Fruit fly (Drosophila melanogaster) whole organism, wandering third instar larva: ENCODE results near the gene CG6403.
A peak's percentile ranks its signal among the peaks of the same experiment; 100 is the strongest.

ENCODE experiments used
- Abd-B ChIP-seq: fragments of >200 bp; optimal IDR thresholded peaks from 2 replicates; lab custom pipeline; 2017; ENCODE audit warnings: missing biosample characterization, missing genetic modification characterization
- CG9705 ChIP-seq: fragments of 200-800 bp; sonication (Bioruptor generic); optimal IDR thresholded peaks from 2 replicates; lab custom pipeline; 2018; ENCODE audit warnings: missing biosample characterization, mild to moderate bottlenecking, missing genetic modification characterization
- CrebA ChIP-seq: fragments of 200-800 bp; sonication (Bioruptor generic); optimal IDR thresholded peaks from 2 replicates; lab custom pipeline; 2016; ENCODE audit warnings: missing biosample characterization, mild to moderate bottlenecking, missing genetic modification characterization, borderline replicate concordance
- Dfd ChIP-seq: fragments of >200 bp; optimal IDR thresholded peaks from 2 replicates; lab custom pipeline; 2017; ENCODE audit warnings: missing biosample characterization, missing genetic modification characterization
- GATAd ChIP-seq: sonication (Bioruptor generic); optimal IDR thresholded peaks from 2 replicates; lab custom pipeline; 2016; ENCODE audit warnings: missing biosample characterization, missing genetic modification characterization
- HLH106 ChIP-seq: fragments of 200-800 bp; optimal IDR thresholded peaks from 3 replicates; lab custom pipeline; 2019; ENCODE audit warnings: missing biosample characterization, mild to moderate bottlenecking, missing genetic modification characterization, moderate library complexity
- Hnf4 ChIP-seq: fragments of 200-800 bp; sonication (Bioruptor generic); optimal IDR thresholded peaks from 2 replicates; lab custom pipeline; 2016; ENCODE audit warnings: missing biosample characterization, mild to moderate bottlenecking, missing genetic modification characterization
- Hr78 ChIP-seq: fragments of >200 bp; optimal IDR thresholded peaks from 2 replicates; lab custom pipeline; 2017; ENCODE audit warnings: missing biosample characterization, missing genetic modification characterization
- Hr83 ChIP-seq: fragments of 200-300 bp; sonication (Bioruptor generic); optimal IDR thresholded peaks from 2 replicates; lab custom pipeline; 2016; ENCODE audit warnings: missing biosample characterization, mild to moderate bottlenecking, missing genetic modification characterization, moderate library complexity; ENCODE audit not compliant: poor library complexity, severe bottlenecking
- Mio ChIP-seq: sonication (Bioruptor generic); optimal IDR thresholded peaks from 2 replicates; lab custom pipeline; 2016; ENCODE audit warnings: missing biosample characterization, missing genetic modification characterization
- N ChIP-seq: fragments of >200 bp; optimal IDR thresholded peaks from 2 replicates; lab custom pipeline; 2018; ENCODE audit warnings: missing biosample characterization, missing external identifiers, missing genetic modification characterization
- OdsH ChIP-seq: fragments of 200-800 bp; sonication (Bioruptor generic); optimal IDR thresholded peaks from 2 replicates; lab custom pipeline; 2016; ENCODE audit warnings: missing biosample characterization, mild to moderate bottlenecking, missing genetic modification characterization
- Sp1 ChIP-seq: fragments of 200-800 bp; sonication (Bioruptor generic); optimal IDR thresholded peaks from 3 replicates; lab custom pipeline; 2019; ENCODE audit warnings: missing biosample characterization, mild to moderate bottlenecking, missing genetic modification characterization, moderate library complexity
- Vsx2 ChIP-seq: fragments of 200-300, 225-300 bp; sonication (Bioruptor generic); optimal IDR thresholded peaks from 2 replicates; lab custom pipeline; 2018; ENCODE audit warnings: missing biosample characterization, missing genetic modification characterization; ENCODE audit not compliant: partially characterized antibody
- br ChIP-seq: fragments of 200-800 bp; sonication (Bioruptor generic); optimal IDR thresholded peaks from 2 replicates; lab custom pipeline; 2016; ENCODE audit warnings: missing biosample characterization, missing genetic modification characterization
- brk ChIP-seq: fragments of 200-800 bp; sonication (Bioruptor generic); optimal IDR thresholded peaks from 2 replicates; lab custom pipeline; 2016; ENCODE audit warnings: missing biosample characterization, mild to moderate bottlenecking, missing genetic modification characterization
- dl ChIP-seq, 2 experiments: fragments of 175-275, 200-275 bp in 1 of 2; fragments of 200-275 bp in 1 of 2; sonication (Bioruptor generic); optimal IDR thresholded peaks; lab custom pipeline; 2018; ENCODE audit warnings: mild to moderate bottlenecking in 2 of 2, missing biosample characterization in 2 of 2, missing genetic modification characterization in 2 of 2, moderate library complexity in 2 of 2; ENCODE audit not compliant: partially characterized antibody in 2 of 2, insufficient read depth in 1 of 2
- dmrt93B ChIP-seq: fragments of 200-800 bp; sonication (Bioruptor generic); optimal IDR thresholded peaks from 2 replicates; lab custom pipeline; 2018; ENCODE audit warnings: missing biosample characterization, mild to moderate bottlenecking, missing genetic modification characterization
- dsf ChIP-seq: sonication (Bioruptor generic); optimal IDR thresholded peaks from 2 replicates; lab custom pipeline; 2016; ENCODE audit warnings: missing biosample characterization, missing genetic modification characterization, borderline replicate concordance
- ey ChIP-seq: fragments of 200-800 bp; sonication (Bioruptor generic); optimal IDR thresholded peaks from 2 replicates; lab custom pipeline; 2016; ENCODE audit warnings: missing biosample characterization, missing genetic modification characterization
- foxo ChIP-seq, 2 experiments: fragments of 200-800 bp; sonication (Bioruptor generic); optimal IDR thresholded peaks; 2 replicates in 1 of 2; 3 replicates in 1 of 2; lab custom pipeline; 2016 to 2017; ENCODE audit warnings: missing biosample characterization in 2 of 2, missing genetic modification characterization in 2 of 2
- h ChIP-seq: fragments of 200-800 bp; sonication (Bioruptor generic); optimal IDR thresholded peaks from 3 replicates; lab custom pipeline; 2016; ENCODE audit warnings: missing biosample characterization, mild to moderate bottlenecking, missing genetic modification characterization
- jim ChIP-seq: fragments of 175-275, 200-325 bp; sonication (Bioruptor generic); optimal IDR thresholded peaks from 2 replicates; lab custom pipeline; 2016; ENCODE audit warnings: missing biosample characterization, mild to moderate bottlenecking, missing genetic modification characterization
- lola ChIP-seq: fragments of >200 bp; optimal IDR thresholded peaks from 2 replicates; lab custom pipeline; 2017; ENCODE audit warnings: missing biosample characterization, missing genetic modification characterization
- pan ChIP-seq: fragments of >200 bp; optimal IDR thresholded peaks from 2 replicates; lab custom pipeline; 2017
- sv ChIP-seq: fragments of 200-800 bp; sonication (Bioruptor generic); optimal IDR thresholded peaks from 3 replicates; lab custom pipeline; 2016; ENCODE audit warnings: missing biosample characterization, missing genetic modification characterization
- tai ChIP-seq: sonication (Bioruptor generic); optimal IDR thresholded peaks from 2 replicates; lab custom pipeline; 2016; ENCODE audit warnings: missing biosample characterization, missing genetic modification characterization
- usp ChIP-seq: fragments of >200 bp; optimal IDR thresholded peaks from 2 replicates; lab custom pipeline; 2017; ENCODE audit warnings: missing biosample characterization, missing genetic modification characterization
- woc ChIP-seq: sonication (Bioruptor generic); optimal IDR thresholded peaks from 2 replicates; lab custom pipeline; 2016; ENCODE audit warnings: missing biosample characterization, mild to moderate bottlenecking, missing genetic modification characterization

CG6403 gene

DNA sequence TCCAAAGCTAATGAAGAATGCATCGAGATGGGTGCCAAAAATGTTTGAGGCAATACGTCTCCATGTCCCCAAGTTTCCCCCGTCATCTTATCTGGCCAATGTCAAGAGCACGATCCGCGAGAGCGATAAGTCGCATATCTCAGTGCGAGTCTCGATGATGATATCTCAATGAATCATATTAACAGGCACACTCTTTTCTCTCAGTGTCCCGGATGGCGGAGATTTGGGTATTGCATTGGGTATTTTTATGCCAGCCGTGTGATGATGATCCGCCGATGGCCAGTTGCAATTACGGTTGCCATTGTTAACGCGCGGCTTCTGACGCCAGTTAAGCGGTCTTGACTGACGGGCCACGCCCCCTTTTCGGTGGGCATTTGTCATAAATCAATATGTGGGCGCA, 9.1 kb downstream of the CG6403 start, which contains the start of gene CG14246:
TSS of gene CG14246 (plus strand) at position 301 of the 400 bp plus-strand sequence.
- TF ChIP-seq br (GFP tag; lab: Kevin White, UChicago) (no peak), dsf (GFP tag; lab: Kevin White, UChicago) (no peak), CG9705 (no peak), lola (GFP tag; lab: Kevin White, UChicago) (no peak), foxo (GFP tag; optimal IDR thresholded peaks at IDR 0.05; lab: Kevin White, UChicago) (no peak), Vsx2 (GFP tag; lab: Kevin White, UChicago) (no peak), Hr83 (GFP tag; lab: Kevin White, UChicago) (no peak), jim (no peak), Mio (GFP tag; lab: Kevin White, UChicago) (no peak), Dfd (GFP tag; lab: Kevin White, UChicago) (no peak), usp (GFP tag; lab: Kevin White, UChicago) (no peak), Hr78 (no peak), woc (no peak)

DNA sequence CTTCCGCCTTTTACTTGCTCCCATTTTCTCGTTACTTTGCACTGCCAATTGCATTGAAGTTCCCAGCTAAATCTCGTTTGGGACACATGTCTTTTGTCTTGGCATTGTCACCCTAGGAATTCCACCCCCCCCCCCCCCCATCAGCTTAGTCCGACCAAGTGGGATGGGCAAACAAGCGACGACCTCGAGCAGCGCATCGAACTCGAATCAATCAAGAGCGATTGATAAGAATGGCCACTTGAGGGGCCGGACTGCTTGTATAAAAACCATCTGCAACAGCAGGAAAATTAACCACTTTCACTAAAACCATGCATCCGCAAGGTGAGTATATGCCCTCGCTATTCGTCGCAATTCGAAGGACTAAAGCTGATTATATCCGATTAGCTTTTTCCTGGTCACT, 10.3 kb downstream of the CG6403 start, which contains the start of gene CG14244:
TSS of gene CG14244 (plus strand) at position 301 of the 400 bp plus-strand sequence.
- TF ChIP-seq Dfd (GFP tag; lab: Kevin White, UChicago), result no peak
- no peak for TF ChIP-seq lola (GFP tag; lab: Kevin White, UChicago)
- TF ChIP-seq Hnf4, result no peak
- no peak for TF ChIP-seq tai
- TF ChIP-seq HLH106 (tag; lab: Kevin White, UChicago), result no peak
- no peak for TF ChIP-seq dmrt93B (GFP tag; lab: Kevin White, UChicago)
- no peak for TF ChIP-seq dsf (GFP tag; lab: Kevin White, UChicago)
- TF ChIP-seq CrebA (GFP tag; lab: Kevin White, UChicago), result no peak
- TF ChIP-seq brk (GFP tag; lab: Kevin White, UChicago), result no peak
- no peak for TF ChIP-seq pan (lab: Kevin White, UChicago)
- TF ChIP-seq GATAd (GFP tag; lab: Kevin White, UChicago), result no peak
- no peak for TF ChIP-seq CG9705
- no peak for TF ChIP-seq N (GFP tag; lab: Kevin White, UChicago)
- no peak for TF ChIP-seq sv (GFP tag; lab: Kevin White, UChicago)
- TF ChIP-seq OdsH (GFP tag; lab: Kevin White, UChicago), result no peak

- TF ChIP-seq CrebA (GFP tag; lab: Kevin White, UChicago), result no peak
- peak; percentile 19 for TF ChIP-seq HLH106 (tag; lab: Kevin White, UChicago)
- TF ChIP-seq CG9705, result no peak
- TF ChIP-seq jim, result no peak
- TF ChIP-seq Hnf4, result no peak
- no peak for TF ChIP-seq Vsx2 (GFP tag; lab: Kevin White, UChicago)
- peak; percentile 36 for TF ChIP-seq h (GFP tag; lab: Kevin White, UChicago)
- no peak for TF ChIP-seq Abd-B (GFP tag; lab: Kevin White, UChicago)
Measured at dm6 chr3R:26724977-26725612, 11.0 kb downstream of the CG6403 start, which contains the start of gene CG6420. TSS of gene CG6420 (minus strand) at chr3R:26725216.

DNA sequence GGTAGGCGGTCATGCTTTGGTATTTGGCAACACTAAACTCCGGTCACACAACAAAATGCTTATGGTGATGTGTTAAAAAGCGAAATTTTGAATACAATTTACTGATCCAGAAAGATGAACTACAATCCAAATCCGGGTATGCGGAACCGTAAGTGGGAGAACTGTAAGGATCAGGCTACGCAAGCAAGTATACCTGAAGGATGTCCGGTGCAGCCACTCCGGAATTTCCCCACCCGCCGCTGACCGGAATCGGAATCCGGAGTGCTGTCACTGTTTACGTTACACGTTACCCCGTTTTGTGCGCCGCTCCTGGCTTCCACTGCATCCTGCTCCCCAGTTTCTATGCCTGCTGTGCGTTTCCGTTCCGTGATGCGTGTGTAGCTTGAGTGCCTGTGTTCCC, 18.2 kb downstream of the CG6403 start, which contains the start of gene Yif1:
TSS of gene Yif1 (plus strand) at position 8 of the 400 bp plus-strand sequence.
- TF ChIP-seq Vsx2 (GFP tag; lab: Kevin White, UChicago), result no peak
- no peak for TF ChIP-seq pan (lab: Kevin White, UChicago)
- no peak for TF ChIP-seq Dfd (GFP tag; lab: Kevin White, UChicago)
- TF ChIP-seq dl (GFP tag; optimal IDR thresholded peaks at IDR 0.05; lab: Kevin White, UChicago; ENCODE audit: insufficient read depth in 1 of 2, partially characterized antibody in 2 of 2), result no peak
- TF ChIP-seq, all 38 proteins: peak for 0

DNA sequence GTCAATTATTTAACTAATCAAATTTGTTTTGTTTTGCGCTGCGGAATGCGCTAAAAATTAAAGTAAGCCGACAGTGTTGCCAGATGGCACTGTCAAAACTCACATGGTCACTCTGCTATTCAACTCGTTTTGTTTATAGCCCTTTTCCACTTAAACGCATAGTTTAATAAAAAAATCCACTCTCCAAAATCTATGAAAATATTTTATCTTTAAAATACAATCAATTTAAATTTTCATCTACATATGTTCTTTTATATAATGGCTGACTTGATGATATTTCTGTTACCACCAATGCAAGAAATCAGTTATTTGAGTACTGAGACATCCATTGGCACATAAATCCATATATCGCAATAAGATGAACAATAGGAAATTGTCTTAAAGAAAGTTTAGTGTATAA, 18.8 kb downstream of the CG6403 start, which contains the start of gene CG6425:
TSS of gene CG6425 (minus strand) at position 95 of the 400 bp plus-strand sequence.
- peak; percentile 1 for TF ChIP-seq CG9705
- no peak for TF ChIP-seq br (GFP tag; lab: Kevin White, UChicago)
- TF ChIP-seq Sp1 (GFP tag; lab: Kevin White, UChicago), result peak; percentile 9
- TF ChIP-seq pan (lab: Kevin White, UChicago), result no peak
- peak; percentile 42 for TF ChIP-seq HLH106 (tag; lab: Kevin White, UChicago)
- TF ChIP-seq ey (GFP tag; lab: Kevin White, UChicago), result peak; percentile 11
- TF ChIP-seq Hr78, result peak; percentile 73
- peak; percentile 14 for TF ChIP-seq dmrt93B (GFP tag; lab: Kevin White, UChicago)
- peak; percentile 88 for TF ChIP-seq N (GFP tag; lab: Kevin White, UChicago)
- TF ChIP-seq, all 38 proteins: peak for 7
